Fruit fly (Drosophila melanogaster) whole organism, adult: Measurements from ENCODE around the gene CG5180.

Source experiments
- CG11617 ChIP-seq: fragments of 200-800 bp; sonication (Bioruptor generic); optimal IDR thresholded peaks from 2 replicates; lab custom pipeline; 2017; ENCODE audit warnings: mild to moderate bottlenecking, missing biosample characterization, missing genetic modification reagents, missing genetic modification characterization
- CG12768 ChIP-seq: fragments of 200-800 bp; sonication (Bioruptor generic); optimal IDR thresholded peaks from 2 replicates; lab custom pipeline; 2017; ENCODE audit warnings: missing biosample characterization, missing genetic modification characterization, mild to moderate bottlenecking, moderate library complexity, missing genetic modification reagents
- CG14711 ChIP-seq: fragments of 200-800 bp; sonication (Bioruptor generic); optimal IDR thresholded peaks from 2 replicates; lab custom pipeline; 2018; ENCODE audit warnings: missing biosample characterization, mild to moderate bottlenecking, missing genetic modification characterization, moderate library complexity
- CG1620 ChIP-seq: fragments of 200-800 bp; sonication (Bioruptor generic); optimal IDR thresholded peaks from 2 replicates; lab custom pipeline; 2016; ENCODE audit warnings: missing biosample characterization, missing genetic modification characterization
- CG33017 ChIP-seq: fragments of 200-800 bp; sonication (Bioruptor generic); optimal IDR thresholded peaks from 2 replicates; lab custom pipeline; 2018; ENCODE audit warnings: missing biosample characterization, mild to moderate bottlenecking, missing genetic modification characterization, moderate library complexity
- CG5204 ChIP-seq: fragments of 200-800 bp; sonication (Bioruptor generic); optimal IDR thresholded peaks from 2 replicates; lab custom pipeline; 2016; ENCODE audit warnings: missing biosample characterization, missing genetic modification characterization
- CG7045 ChIP-seq: fragments of 200-800 bp; sonication (Bioruptor generic); optimal IDR thresholded peaks from 2 replicates; lab custom pipeline; 2017; ENCODE audit warnings: missing biosample characterization, mild to moderate bottlenecking, missing genetic modification characterization
- CG7101 ChIP-seq: fragments of 200-800 bp; sonication (Bioruptor generic); optimal IDR thresholded peaks from 2 replicates; lab custom pipeline; 2018; ENCODE audit warnings: missing biosample characterization, mild to moderate bottlenecking, missing genetic modification characterization, moderate library complexity
- Clk ChIP-seq: fragments of 200-800 bp; sonication (Bioruptor generic); optimal IDR thresholded peaks from 2 replicates; lab custom pipeline; 2017; ENCODE audit warnings: missing biosample characterization, missing genetic modification characterization
- Crg-1 ChIP-seq: fragments of 200-800 bp; sonication (Bioruptor generic); optimal IDR thresholded peaks from 2 replicates; lab custom pipeline; 2016; ENCODE audit warnings: missing biosample characterization, missing genetic modification characterization
- Hr96 ChIP-seq: fragments of 200-800 bp; sonication (Bioruptor generic); optimal IDR thresholded peaks from 2 replicates; lab custom pipeline; 2016; ENCODE audit warnings: missing biosample characterization, missing genetic modification characterization
- Mnt ChIP-seq: fragments of 200-800 bp; sonication (Bioruptor generic); optimal IDR thresholded peaks from 2 replicates; lab custom pipeline; 2016; ENCODE audit warnings: missing biosample characterization, mild to moderate bottlenecking, missing genetic modification characterization
- bab1 ChIP-seq: fragments of 200-800 bp; sonication (Bioruptor generic); optimal IDR thresholded peaks from 3 replicates; lab custom pipeline; 2019; ENCODE audit warnings: missing biosample characterization, mild to moderate bottlenecking, missing genetic modification characterization, moderate library complexity
- cic ChIP-seq: fragments of 200-800 bp; sonication (Bioruptor generic); optimal IDR thresholded peaks from 2 replicates; lab custom pipeline; 2017; ENCODE audit warnings: missing biosample characterization, mild to moderate bottlenecking, missing genetic modification characterization, moderate library complexity
- cnc ChIP-seq, 2 experiments: fragments of >200 bp; optimal IDR thresholded peaks; 2 replicates each; lab custom pipeline; 2017
- kay ChIP-seq: fragments of 200-800 bp; sonication (Bioruptor generic); peaks from one replicate; lab custom pipeline; 2016; ENCODE audit warnings: missing biosample characterization, missing genetic modification characterization, borderline replicate concordance
- ovo ChIP-seq: fragments of 200-800 bp; sonication (Bioruptor generic); optimal IDR thresholded peaks from 2 replicates; lab custom pipeline; 2016; ENCODE audit warnings: missing biosample characterization, missing genetic modification characterization
- pad ChIP-seq: fragments of 200-800 bp; sonication (Bioruptor generic); optimal IDR thresholded peaks from 3 replicates; lab custom pipeline; 2017; ENCODE audit warnings: missing biosample characterization, missing genetic modification characterization, mild to moderate bottlenecking, moderate library complexity, missing genetic modification reagents
- tj ChIP-seq: fragments of 200-800 bp; sonication (Bioruptor generic); optimal IDR thresholded peaks from 3 replicates; lab custom pipeline; 2017; ENCODE audit warnings: missing biosample characterization, mild to moderate bottlenecking, missing genetic modification characterization, moderate library complexity
- toe ChIP-seq: fragments of 200-800 bp; sonication (Bioruptor generic); optimal IDR thresholded peaks from 2 replicates; lab custom pipeline; 2016; ENCODE audit warnings: missing biosample characterization, missing genetic modification characterization

CG5180 gene

DNA sequence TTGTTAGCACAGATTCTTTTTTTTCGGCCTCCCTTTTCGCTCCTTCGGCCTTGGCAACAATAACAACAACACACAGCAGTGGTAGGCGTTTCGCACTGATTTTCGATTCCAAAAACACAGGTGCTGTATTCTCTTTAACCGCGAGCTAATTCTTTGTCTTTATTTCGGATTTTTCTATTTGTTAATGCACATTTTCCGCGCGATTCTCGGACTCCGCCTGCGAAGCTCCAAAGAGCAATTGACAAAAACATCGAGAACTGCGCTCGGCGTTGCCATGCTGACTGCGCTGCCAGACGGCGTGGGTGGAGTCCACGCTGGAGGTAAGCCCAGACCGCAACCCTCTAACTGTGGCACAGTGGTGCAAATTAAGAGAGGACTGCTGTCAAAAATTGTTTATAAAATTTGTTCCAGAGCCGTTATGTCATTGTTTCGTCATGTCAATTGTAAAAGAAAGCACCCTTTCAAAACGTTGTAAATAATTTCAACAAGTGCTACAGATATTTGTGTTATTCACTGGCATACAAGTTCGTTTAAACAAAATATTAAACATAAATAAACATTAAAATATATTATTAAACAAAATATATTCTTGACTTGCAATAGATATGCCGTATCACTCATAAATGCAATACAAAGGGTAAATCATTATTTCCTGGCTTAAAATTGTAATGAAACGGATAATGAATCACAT is at the start of gene CG5180, which contains the start of gene DPCoAC:
TSS of gene CG5180 (plus strand) at position 516 of the 691 bp plus-strand sequence.
TSS of gene DPCoAC (minus strand) at position 253 of the 691 bp plus-strand sequence.
- TF ChIP-seq Hr96 (GFP tag; lab: Kevin White, UChicago): peak; percentile 38
- peak; percentile 64 for TF ChIP-seq ovo (GFP tag; lab: Kevin White, UChicago)
- TF ChIP-seq CG1620 (GFP tag; lab: Kevin White, UChicago): peak; percentile 70
- peak; percentile 44 for TF ChIP-seq bab1 (GFP tag; lab: Kevin White, UChicago)
- TF ChIP-seq CG14711 (tag; lab: Kevin White, UChicago): no peak
- TF ChIP-seq Mnt: peak; percentile 70
- TF ChIP-seq CG7045 (GFP tag; lab: Kevin White, UChicago): peak; percentile 51
- peak; percentile 74 for TF ChIP-seq CG11617
- TF ChIP-seq tj (GFP tag; lab: Kevin White, UChicago): peak; percentile 28
- peak; percentile 2 for TF ChIP-seq kay (GFP tag; lab: Kevin White, UChicago)
- peak; percentile 64 for TF ChIP-seq Clk (GFP tag; lab: Kevin White, UChicago)
- peak; percentile 66 for TF ChIP-seq cic (GFP tag; lab: Kevin White, UChicago)
- TF ChIP-seq toe: peak; percentile 71
- TF ChIP-seq Crg-1 (GFP tag; lab: Kevin White, UChicago): peak; percentile 41
- TF ChIP-seq CG33017 (tag; lab: Kevin White, UChicago): peak; percentile 26
- TF ChIP-seq CG12768 (GFP tag; lab: Kevin White, UChicago): peak; percentile 47
- peak; percentile 71 for TF ChIP-seq CG5204 (GFP tag; lab: Kevin White, UChicago)
- TF ChIP-seq CG7101 (tag; lab: Kevin White, UChicago): no peak
- TF ChIP-seq cnc (optimal IDR thresholded peaks at IDR 0.05; lab: Kevin White, UChicago): no peak
- no peak for TF ChIP-seq pad

DNA sequence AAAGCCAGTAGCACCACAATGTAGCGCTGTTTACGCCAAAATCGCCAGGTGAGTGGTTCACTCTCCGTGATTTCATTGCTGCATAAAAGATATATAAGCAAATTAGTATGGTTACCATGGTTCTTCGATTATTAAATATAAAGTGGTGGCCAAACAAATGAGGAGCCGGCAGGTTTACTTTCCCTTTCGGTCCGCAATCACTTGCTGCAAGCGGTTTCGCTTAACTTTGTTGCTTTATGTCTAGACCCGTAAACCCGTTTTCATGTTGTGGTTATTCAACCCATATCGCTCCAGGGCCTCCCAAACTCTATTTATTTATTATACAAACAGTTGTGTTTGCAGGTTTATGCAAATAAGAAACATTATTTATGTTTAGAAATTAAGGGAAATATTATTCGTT is 48.4 kb upstream of the CG5180 start:
- no peak for TF ChIP-seq CG11617
- no peak for TF ChIP-seq Hr96 (GFP tag; lab: Kevin White, UChicago)
- TF ChIP-seq Crg-1 (GFP tag; lab: Kevin White, UChicago): no peak
- no peak for TF ChIP-seq cnc (optimal IDR thresholded peaks at IDR 0.05; lab: Kevin White, UChicago)
- TF ChIP-seq CG5204 (GFP tag; lab: Kevin White, UChicago): no peak
- no peak for TF ChIP-seq CG1620 (GFP tag; lab: Kevin White, UChicago)
- TF ChIP-seq Mnt: no peak
- no peak for TF ChIP-seq CG33017 (tag; lab: Kevin White, UChicago)
- TF ChIP-seq cic (GFP tag; lab: Kevin White, UChicago): no peak
- no peak for TF ChIP-seq kay (GFP tag; lab: Kevin White, UChicago)
- no peak for TF ChIP-seq ovo (GFP tag; lab: Kevin White, UChicago)
- no peak for TF ChIP-seq CG14711 (tag; lab: Kevin White, UChicago)

DNA sequence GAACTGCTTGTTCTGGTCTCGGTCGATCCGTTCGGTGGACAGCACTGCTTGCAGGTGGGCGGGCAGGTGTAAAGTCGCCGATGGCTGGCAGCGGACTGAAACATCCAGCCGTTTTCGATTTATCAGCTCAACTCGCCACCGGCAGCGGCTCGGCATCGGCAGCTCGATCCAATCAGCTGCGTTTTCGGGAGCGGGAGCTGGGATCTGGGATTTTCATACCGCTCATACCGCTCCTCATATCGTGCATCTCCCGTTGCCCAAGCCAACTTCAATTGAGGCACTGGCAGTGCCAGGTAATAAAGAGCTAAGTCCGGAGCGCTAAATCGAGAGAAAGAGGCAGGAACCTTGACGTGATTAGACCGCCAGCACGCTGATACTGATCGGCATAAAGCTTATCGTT is 45.4 kb upstream of the CG5180 start, which contains the start of gene MFS9:
TSS of gene MFS9 (minus strand) at position 101 of the 400 bp plus-strand sequence.
- TF ChIP-seq kay (GFP tag; lab: Kevin White, UChicago) (no peak), CG7045 (GFP tag; lab: Kevin White, UChicago) (no peak), bab1 (GFP tag; lab: Kevin White, UChicago) (no peak)

DNA sequence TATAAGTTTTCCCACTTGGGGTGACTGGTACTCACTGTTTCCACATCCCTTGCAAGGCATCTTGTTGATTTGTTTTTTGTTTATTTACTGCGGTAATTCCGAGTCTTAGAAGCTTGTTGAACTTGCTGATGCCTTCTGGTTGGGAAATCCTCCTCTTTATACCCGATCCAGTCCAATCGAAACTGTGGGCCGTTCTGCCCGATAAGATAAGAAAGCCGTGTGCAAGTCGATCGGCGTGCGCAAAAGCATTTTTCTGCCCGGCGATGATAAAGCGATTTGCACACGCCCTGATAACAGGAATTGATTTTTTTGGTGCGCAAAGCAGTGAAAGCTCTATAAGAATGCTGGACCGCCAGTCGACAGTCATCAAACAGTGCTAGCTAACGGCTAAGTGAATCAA is 23.2 kb upstream of the CG5180 start, which contains the start of the genes MtnE and MtnD:
TSS of gene MtnE (minus strand) at position 130 of the 400 bp plus-strand sequence.
TSS of gene MtnD (plus strand) at position 388 of the 400 bp plus-strand sequence.
- no peak for TF ChIP-seq CG11617
- TF ChIP-seq cnc (optimal IDR thresholded peaks at IDR 0.05; lab: Kevin White, UChicago): peak in 1 of 2 experiments; percentile 46
- no peak for TF ChIP-seq CG7101 (tag; lab: Kevin White, UChicago)
- TF ChIP-seq Clk (GFP tag; lab: Kevin White, UChicago): no peak
- no peak for TF ChIP-seq CG5204 (GFP tag; lab: Kevin White, UChicago)
- TF ChIP-seq CG14711 (tag; lab: Kevin White, UChicago): no peak
- no peak for TF ChIP-seq pad
- TF ChIP-seq CG12768 (GFP tag; lab: Kevin White, UChicago): no peak
- no peak for TF ChIP-seq Hr96 (GFP tag; lab: Kevin White, UChicago)
- no peak for TF ChIP-seq toe
- no peak for TF ChIP-seq tj (GFP tag; lab: Kevin White, UChicago)
- TF ChIP-seq Crg-1 (GFP tag; lab: Kevin White, UChicago): no peak
- no peak for TF ChIP-seq Mnt
- peak; percentile 24 for TF ChIP-seq kay (GFP tag; lab: Kevin White, UChicago)
- no peak for TF ChIP-seq ovo (GFP tag; lab: Kevin White, UChicago)
- no peak for TF ChIP-seq CG1620 (GFP tag; lab: Kevin White, UChicago)
- no peak for TF ChIP-seq CG7045 (GFP tag; lab: Kevin White, UChicago)
- no peak for TF ChIP-seq CG33017 (tag; lab: Kevin White, UChicago)
- peak; percentile 71 for TF ChIP-seq cic (GFP tag; lab: Kevin White, UChicago)
- TF ChIP-seq bab1 (GFP tag; lab: Kevin White, UChicago): no peak

DNA sequence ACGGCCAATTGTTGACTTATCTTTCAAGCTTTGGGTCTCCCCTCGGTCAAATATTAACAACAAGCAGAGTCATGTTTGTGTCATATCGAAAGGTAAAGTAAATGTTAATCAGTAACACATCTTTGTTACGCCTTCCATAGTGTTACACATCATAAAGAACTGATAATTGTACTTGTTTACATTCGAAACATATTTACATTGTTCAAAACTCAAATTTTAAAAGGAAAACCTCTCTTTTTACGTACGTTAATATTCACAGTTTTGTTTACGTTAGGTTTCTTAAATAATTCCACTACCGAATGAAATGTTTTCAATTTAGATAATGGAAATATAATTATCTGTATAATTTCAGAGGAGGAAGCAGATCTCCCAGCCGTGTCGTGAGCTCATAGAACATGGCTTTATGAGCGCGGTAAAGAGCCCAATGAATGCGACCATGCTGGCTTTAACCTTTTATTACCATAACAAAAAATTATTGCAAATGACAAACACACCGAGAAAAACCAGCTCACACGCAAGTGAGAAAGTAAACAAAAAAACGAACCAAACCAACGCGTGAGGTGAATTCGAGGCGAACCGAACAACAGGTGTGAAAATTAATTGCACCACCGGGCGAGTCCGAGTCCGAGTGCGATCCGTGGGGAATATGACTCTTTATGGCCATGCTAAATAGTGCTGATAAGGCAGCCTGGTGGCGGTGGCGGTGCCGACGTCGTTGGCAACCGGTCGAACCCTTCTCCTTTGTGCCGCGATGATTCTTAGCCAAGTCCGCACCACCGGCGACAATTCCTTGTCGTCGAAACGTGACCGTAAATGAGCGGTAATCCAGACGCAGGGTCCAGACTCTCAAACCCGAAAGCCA is 15.2 kb upstream of the CG5180 start:
- TF ChIP-seq CG7101 (tag; lab: Kevin White, UChicago): peak; percentile 45
- no peak for TF ChIP-seq CG7045 (GFP tag; lab: Kevin White, UChicago)
- peak; percentile 4 for TF ChIP-seq kay (GFP tag; lab: Kevin White, UChicago)
- TF ChIP-seq bab1 (GFP tag; lab: Kevin White, UChicago): no peak
- no peak for TF ChIP-seq pad
- TF ChIP-seq Crg-1 (GFP tag; lab: Kevin White, UChicago): peak; percentile 32
- peak; percentile 36 for TF ChIP-seq Mnt
- TF ChIP-seq ovo (GFP tag; lab: Kevin White, UChicago): peak; percentile 80
- TF ChIP-seq cic (GFP tag; lab: Kevin White, UChicago): peak; percentile 8
- peak; percentile 84 for TF ChIP-seq tj (GFP tag; lab: Kevin White, UChicago)
